Fruit fly (Drosophila melanogaster): ENCODE data around the gene CG4440.

Gene CG4440

dm6 chr2L:16350160-16350633, 20.5 kb downstream of the CG4440 start (continued):
- TF ChIP-seq fd3F (GFP tag; optimal IDR thresholded peaks at IDR 0.05) (peak; percentile 68), CG4707 (GFP tag; optimal IDR thresholded peaks at IDR 0.05) (no peak), ssp (GFP tag; IDR thresholded peaks at IDR 0.05) (peak; percentile 65), CG7987 (GFP tag; optimal IDR thresholded peaks at IDR 0.05) (no peak), unc-4 (GFP tag; IDR thresholded peaks at IDR 0.05; ENCODE audit: partially characterized antibody) (peak; percentile 58; the same call in 1 of the 2 replicates), CG11504 (tag; optimal IDR thresholded peaks at IDR 0.05) (no peak), wor (GFP tag; IDR thresholded peaks at IDR 0.05) (peak; percentile 66; the same call in 1 of the 2 replicates), B-H1 (GFP tag; IDR thresholded peaks at IDR 0.05) (peak; percentile 72), CG15073 (GFP tag; optimal IDR thresholded peaks at IDR 0.05) (no peak), CG15514 (GFP tag; optimal IDR thresholded peaks at IDR 0.05) (peak; percentile 60), Hr39 (optimal IDR thresholded peaks at IDR 0.05) (no peak), chif (GFP tag; optimal IDR thresholded peaks at IDR 0.05) (peak; percentile 76 to 83), rib (GFP tag; IDR thresholded peaks at IDR 0.05) (peak; percentile 41; the same call in 1 of the 2 replicates), Mrtf (GFP tag; IDR thresholded peaks at IDR 0.05) (peak; percentile 68; the same call in 2 of the 3 replicates), gem (tag; optimal IDR thresholded peaks at IDR 0.05) (peak; percentile 83), YL-1 (GFP tag; optimal IDR thresholded peaks at IDR 0.05) (peak; percentile 78), sqz (GFP tag; optimal IDR thresholded peaks at IDR 0.05) (peak; percentile 82), Pdp1 (GFP tag; optimal IDR thresholded peaks at IDR 0.05) (peak; percentile 14 to 61), CG12769 (tag; optimal IDR thresholded peaks at IDR 0.05) (peak; percentile 44), CG10462 (GFP tag; optimal IDR thresholded peaks at IDR 0.05) (no peak), CG6765 (GFP tag; optimal IDR thresholded peaks at IDR 0.05) (peak; percentile 3), dati (GFP tag; IDR thresholded peaks at IDR 0.05) (no peak), CG11560 (tag; IDR thresholded peaks at IDR 0.05) (peak; percentile 49; the same call in 1 of the 3 replicates), fu2 (GFP tag; optimal IDR thresholded peaks at IDR 0.05) (peak; percentile 47), dysf (GFP tag; IDR thresholded peaks at IDR 0.05) (peak; percentile 73), ash1 (GFP tag; optimal IDR thresholded peaks at IDR 0.05) (no peak), CG2120 (GFP tag; optimal IDR thresholded peaks at IDR 0.05) (peak; percentile 79), MESR4 (GFP tag; optimal IDR thresholded peaks at IDR 0.05) (peak; percentile 58), CG1792 (GFP tag; optimal IDR thresholded peaks at IDR 0.05) (no peak), Stat92E (GFP tag; optimal IDR thresholded peaks at IDR 0.05) (no peak), nerfin-1 (tag; optimal IDR thresholded peaks at IDR 0.05) (no peak), Sox102F (GFP tag; optimal IDR thresholded peaks at IDR 0.05) (peak; percentile 76), jigr1 (GFP tag; IDR thresholded peaks at IDR 0.05) (peak; percentile 47; the same call in 1 of the 3 replicates), CG16813 (GFP tag; IDR thresholded peaks at IDR 0.05; ENCODE audit: partially characterized antibody) (peak; percentile 41; the same call in 2 of the 3 replicates), CG10654 (GFP tag; optimal IDR thresholded peaks at IDR 0.05) (peak; percentile 65), Optix (GFP tag; IDR thresholded peaks at IDR 0.05) (peak; percentile 74), mam (GFP tag; optimal IDR thresholded peaks at IDR 0.05) (peak; percentile 82), CG6654 (GFP tag; optimal IDR thresholded peaks at IDR 0.05) (peak; percentile 15), CG6683 (GFP tag; optimal IDR thresholded peaks at IDR 0.05) (no peak), CG9797 (GFP tag; optimal IDR thresholded peaks at IDR 0.05) (no peak), kni (GFP tag; optimal IDR thresholded peaks at IDR 0.05) (no peak), CG8281 (tag; optimal IDR thresholded peaks at IDR 0.05) (peak; percentile 45), ham (GFP tag; IDR thresholded peaks at IDR 0.05) (no peak), bsh (GFP tag; optimal IDR thresholded peaks at IDR 0.05) (peak in 1 of 2 experiments; percentile 21), CG12391 (tag; optimal IDR thresholded peaks at IDR 0.05) (peak; percentile 81), unpg (GFP tag; optimal IDR thresholded peaks at IDR 0.05) (no peak), sd (tag; optimal IDR thresholded peaks at IDR 0.05) (no peak), CG11456 (GFP tag; IDR thresholded peaks at IDR 0.05) (peak; percentile 87), pum (GFP tag; optimal IDR thresholded peaks at IDR 0.05) (peak; percentile 53)
